Fruit fly (Drosophila melanogaster) whole organism, embryonic: Measurements from ENCODE around the gene Rab39.

Experiments
- B-H2 ChIP-seq: fragments of 200-800 bp; sonication (Bioruptor generic); optimal IDR thresholded peaks from 2 replicates; lab custom pipeline; 2018; ENCODE audit warnings: missing biosample characterization, mild to moderate bottlenecking, missing genetic modification characterization
- Bteb2 ChIP-seq: fragments of 200-800 bp; sonication (Bioruptor generic); optimal IDR thresholded peaks from 2 replicates; lab custom pipeline; 2016; ENCODE audit warnings: missing biosample characterization, missing genetic modification characterization
- CG10147 ChIP-seq: fragments of 200-800 bp; sonication (Bioruptor generic); optimal IDR thresholded peaks from 2 replicates; lab custom pipeline; 2019; ENCODE audit warnings: missing biosample characterization, mild to moderate bottlenecking, missing genetic modification characterization, moderate library complexity
- CG10274 ChIP-seq: fragments of 200-800 bp; sonication (Bioruptor generic); optimal IDR thresholded peaks from 3 replicates; lab custom pipeline; 2017; ENCODE audit warnings: missing biosample characterization, mild to moderate bottlenecking, missing genetic modification characterization
- CG10431 ChIP-seq: fragments of 200-800 bp; sonication (Bioruptor generic); optimal IDR thresholded peaks from 3 replicates; lab custom pipeline; 2018; ENCODE audit warnings: missing biosample characterization, mild to moderate bottlenecking, missing genetic modification characterization
- CG12391 ChIP-seq: fragments of 200-800 bp; sonication (Bioruptor generic); optimal IDR thresholded peaks from 3 replicates; lab custom pipeline; 2018; ENCODE audit warnings: missing biosample characterization, mild to moderate bottlenecking, missing genetic modification characterization, moderate library complexity
- CG13894 ChIP-seq: fragments of 200-800 bp; sonication (Bioruptor generic); optimal IDR thresholded peaks from 3 replicates; lab custom pipeline; 2018; ENCODE audit warnings: missing biosample characterization, mild to moderate bottlenecking, missing genetic modification characterization, moderate library complexity
- CG15514 ChIP-seq: fragments of 200-800 bp; sonication (Bioruptor generic); optimal IDR thresholded peaks from 3 replicates; lab custom pipeline; 2017; ENCODE audit warnings: missing biosample characterization, missing genetic modification characterization, mild to moderate bottlenecking, moderate library complexity, missing genetic modification reagents
- CG1602 ChIP-seq: fragments of 200-800 bp; sonication (Bioruptor generic); optimal IDR thresholded peaks from 3 replicates; lab custom pipeline; 2016; ENCODE audit warnings: missing biosample characterization, missing genetic modification characterization
- CG16779 ChIP-seq: fragments of 200-800 bp; sonication (Bioruptor generic); IDR thresholded peaks from 2 replicates; pipeline ENCODE4 v1.3.6; 2022; ENCODE audit warnings: missing biosample characterization, missing genetic modification characterization
- CG17186 ChIP-seq: fragments of 200-800 bp; sonication (Bioruptor generic); optimal IDR thresholded peaks from 3 replicates; lab custom pipeline; 2017; ENCODE audit warnings: missing biosample characterization, missing genetic modification reagents, missing genetic modification characterization
- CG17361 ChIP-seq: fragments of 200-800 bp; sonication (Bioruptor generic); IDR thresholded peaks from 3 replicates; pipeline ENCODE4 v1.3.6; 2022; ENCODE audit warnings: missing biosample characterization, missing genetic modification characterization
- CG18011 ChIP-seq: fragments of 200-800 bp; sonication (Bioruptor generic); optimal IDR thresholded peaks from 2 replicates; lab custom pipeline; 2017; ENCODE audit warnings: missing biosample characterization, missing genetic modification characterization, mild to moderate bottlenecking, moderate library complexity, missing genotype
- CG18764 ChIP-seq: fragments of 200-800 bp; sonication (Bioruptor generic); optimal IDR thresholded peaks from 3 replicates; lab custom pipeline; 2016; ENCODE audit warnings: missing biosample characterization, missing genetic modification characterization
- CG30403 ChIP-seq: fragments of 200-800 bp; sonication (Bioruptor generic); optimal IDR thresholded peaks from 3 replicates; lab custom pipeline; 2016; ENCODE audit warnings: missing biosample characterization, missing genetic modification characterization
- CG6683 ChIP-seq: fragments of 200-800 bp; sonication (Bioruptor generic); optimal IDR thresholded peaks from 2 replicates; lab custom pipeline; 2017; ENCODE audit warnings: missing biosample characterization, mild to moderate bottlenecking, missing genetic modification characterization, missing genetic modification reagents
- CG6813 ChIP-seq: fragments of 200-800 bp; sonication (Bioruptor generic); optimal IDR thresholded peaks from 2 replicates; lab custom pipeline; 2017; ENCODE audit warnings: missing biosample characterization, missing genetic modification characterization, mild to moderate bottlenecking, moderate library complexity, missing genetic modification reagents
- CG7745 ChIP-seq: fragments of 200-800 bp; sonication (Bioruptor generic); optimal IDR thresholded peaks from 2 replicates; lab custom pipeline; 2018; ENCODE audit warnings: missing biosample characterization, mild to moderate bottlenecking, missing genetic modification characterization, moderate library complexity
- CG9215 ChIP-seq: fragments of 200-800 bp; sonication (Bioruptor generic); IDR thresholded peaks from 2 replicates; pipeline ENCODE4 v1.3.6; 2022; ENCODE audit warnings: missing biosample characterization, missing genetic modification characterization
- Fer1 ChIP-seq: fragments of 200-800 bp; sonication (Bioruptor generic); optimal IDR thresholded peaks from 2 replicates; lab custom pipeline; 2017; ENCODE audit warnings: missing biosample characterization, mild to moderate bottlenecking, missing genetic modification characterization
- Hey ChIP-seq: fragments of 200-800 bp; sonication (Bioruptor generic); optimal IDR thresholded peaks from 3 replicates; lab custom pipeline; 2018; ENCODE audit warnings: missing biosample characterization, mild to moderate bottlenecking, missing genetic modification characterization
- HmgZ ChIP-seq: fragments of 200-800 bp; sonication (Bioruptor generic); optimal IDR thresholded peaks from 2 replicates; lab custom pipeline; 2018; ENCODE audit warnings: missing biosample characterization, mild to moderate bottlenecking, missing genetic modification characterization
- Hmr ChIP-seq: fragments of 200-800 bp; sonication (Bioruptor generic); optimal IDR thresholded peaks from 3 replicates; lab custom pipeline; 2017; ENCODE audit warnings: mild to moderate bottlenecking, missing biosample characterization, missing genetic modification reagents, missing genetic modification characterization
- Hr78 ChIP-seq, 2 experiments: fragments of 200-800 bp in 1 of 2; fragments of >200 bp in 1 of 2; sonication (Bioruptor generic) in 1 of 2; optimal IDR thresholded peaks; 2 replicates each; lab custom pipeline; 2017 to 2019; ENCODE audit warnings: missing biosample characterization in 2 of 2, missing genetic modification characterization in 2 of 2, mild to moderate bottlenecking in 1 of 2, moderate library complexity in 1 of 2
- Lpt ChIP-seq: fragments of >200 bp; optimal IDR thresholded peaks from 2 replicates; lab custom pipeline; 2018; ENCODE audit warnings: missing biosample characterization, missing genetic modification characterization
- Ssrp ChIP-seq: fragments of 200-800 bp; sonication (Bioruptor generic); optimal IDR thresholded peaks from 2 replicates; lab custom pipeline; 2018; ENCODE audit warnings: missing biosample characterization, mild to moderate bottlenecking, missing genetic modification characterization, moderate library complexity
- Tbp ChIP-seq: fragments of >200 bp; optimal IDR thresholded peaks from 2 replicates; lab custom pipeline; 2018; ENCODE audit warnings: missing biosample characterization, missing genetic modification characterization
- amos ChIP-seq: fragments of 200-800 bp; sonication (Bioruptor generic); IDR thresholded peaks from 2 replicates; pipeline ENCODE4 v1.3.6; 2022; ENCODE audit warnings: missing biosample characterization, missing genetic modification characterization; ENCODE audit not compliant: partially characterized antibody
- aop ChIP-seq: fragments of 200-800 bp; sonication (Bioruptor generic); IDR thresholded peaks from 2 replicates; pipeline ENCODE4 v1.3.6; 2022; ENCODE audit warnings: missing biosample characterization, missing genetic modification characterization
- bigmax ChIP-seq: fragments of 200-800 bp; sonication (Bioruptor generic); optimal IDR thresholded peaks from 2 replicates; lab custom pipeline; 2018; ENCODE audit warnings: missing biosample characterization, mild to moderate bottlenecking, missing genetic modification characterization
- cato ChIP-seq: fragments of 200-800 bp; sonication (Bioruptor generic); optimal IDR thresholded peaks from 2 replicates; lab custom pipeline; 2016; ENCODE audit warnings: missing biosample characterization, missing genetic modification characterization, borderline replicate concordance
- dpn ChIP-seq, 2 experiments: fragments of 200-800 bp; sonication (Bioruptor generic); optimal IDR thresholded peaks; 3 replicates each; lab custom pipeline; 2016; ENCODE audit warnings: missing biosample characterization in 2 of 2, missing genetic modification characterization in 2 of 2
- hkb ChIP-seq, 2 experiments: fragments of 200-800 bp in 1 of 2; fragments of >200 bp in 1 of 2; sonication (Bioruptor generic) in 1 of 2; IDR thresholded peaks in 1 of 2; optimal IDR thresholded peaks in 1 of 2; 2 replicates each; pipeline versions ENCODE4 v1.3.6 to Lab custom; 2017 to 2022; ENCODE audit warnings: missing biosample characterization in 1 of 2, missing genetic modification characterization in 1 of 2
- hth ChIP-seq: fragments of >200 bp; optimal IDR thresholded peaks from 2 replicates; lab custom pipeline; 2017; ENCODE audit warnings: inconsistent platforms
- kay ChIP-seq: fragments of 200-800 bp; sonication (Bioruptor generic); optimal IDR thresholded peaks from 2 replicates; lab custom pipeline; 2016; ENCODE audit warnings: missing biosample characterization, missing genetic modification characterization
- knrl ChIP-seq: fragments of 200-800 bp; sonication (Bioruptor generic); IDR thresholded peaks from 3 replicates; pipeline ENCODE4 v1.3.6; 2022; ENCODE audit warnings: missing biosample characterization, missing genetic modification characterization; ENCODE audit not compliant: partially characterized antibody
- lab ChIP-seq: fragments of 200-800 bp; sonication (Bioruptor generic); optimal IDR thresholded peaks from 3 replicates; lab custom pipeline; 2017; ENCODE audit warnings: missing biosample characterization, missing genetic modification characterization, mild to moderate bottlenecking, moderate library complexity, missing genetic modification reagents
- lmd ChIP-seq: fragments of 200-800 bp; sonication (Bioruptor generic); IDR thresholded peaks from 2 replicates; pipeline ENCODE4 v1.3.6; 2022; ENCODE audit warnings: missing biosample characterization, missing genetic modification characterization
- nerfin-1 ChIP-seq: fragments of 200-800 bp; sonication (Bioruptor generic); optimal IDR thresholded peaks from 3 replicates; lab custom pipeline; 2019; ENCODE audit warnings: missing biosample characterization, mild to moderate bottlenecking, missing genetic modification characterization, moderate library complexity
- nmo ChIP-seq: fragments of 200-800 bp; sonication (Bioruptor generic); optimal IDR thresholded peaks from 2 replicates; lab custom pipeline; 2018; ENCODE audit warnings: missing biosample characterization, mild to moderate bottlenecking, missing genetic modification characterization, moderate library complexity
- otp ChIP-seq: fragments of 200-800 bp; sonication (Bioruptor generic); IDR thresholded peaks from 3 replicates; pipeline ENCODE4, ENCODE4 v1.3.6; 2022; ENCODE audit warnings: missing biosample characterization, missing genetic modification characterization
- peb ChIP-seq: fragments of 200-800 bp; sonication (Bioruptor generic); IDR thresholded peaks from 2 replicates; pipeline ENCODE4 v1.3.6; 2022; ENCODE audit warnings: missing biosample characterization, missing genetic modification characterization
- sd ChIP-seq: fragments of 200-800 bp; sonication (Bioruptor generic); optimal IDR thresholded peaks from 3 replicates; lab custom pipeline; 2018; ENCODE audit warnings: missing biosample characterization, mild to moderate bottlenecking, missing genetic modification characterization, moderate library complexity
- sens ChIP-seq: fragments of 200-800 bp; sonication (Bioruptor generic); peaks from one replicate; lab custom pipeline; 2016; ENCODE audit warnings: missing biosample characterization, missing genetic modification characterization
- sens-2 ChIP-seq: fragments of 200-800 bp; sonication (Bioruptor generic); IDR thresholded peaks from 2 replicates; pipeline ENCODE4 v1.3.6; 2022; ENCODE audit warnings: missing biosample characterization, missing genetic modification characterization
- sob ChIP-seq: fragments of 200-800 bp; sonication (Bioruptor generic); IDR thresholded peaks from 2 replicates; pipeline ENCODE4 v1.3.6; 2022; ENCODE audit warnings: missing biosample characterization, missing genetic modification characterization
- sqz ChIP-seq: fragments of 200-800 bp; sonication (Bioruptor generic); optimal IDR thresholded peaks from 3 replicates; lab custom pipeline; 2018; ENCODE audit warnings: missing biosample characterization, mild to moderate bottlenecking, missing genetic modification characterization
- tap ChIP-seq: fragments of 200-800 bp; optimal IDR thresholded peaks from 3 replicates; lab custom pipeline; 2019; ENCODE audit warnings: missing biosample characterization, mild to moderate bottlenecking, missing genetic modification characterization, moderate library complexity
- unc-4 ChIP-seq: fragments of 200-800 bp; sonication (Bioruptor generic); IDR thresholded peaks from 2 replicates; pipeline ENCODE4 v1.3.6; 2022; ENCODE audit warnings: missing biosample characterization, missing genetic modification characterization; ENCODE audit not compliant: partially characterized antibody
- zf30C ChIP-seq: fragments of 200-800 bp; sonication (Bioruptor generic); optimal IDR thresholded peaks from 3 replicates; lab custom pipeline; 2018; ENCODE audit warnings: missing biosample characterization, mild to moderate bottlenecking, missing genetic modification characterization

Rab39 gene

dm6 chrX:7692740-7693064, 42.0 kb upstream of the Rab39 start (continued):
- TF ChIP-seq CG15514 (peak; percentile 30), dpn (GFP tag; optimal IDR thresholded peaks at IDR 0.05; lab: Kevin White, UChicago) (peak; percentile 54 to 69), nmo (GFP tag; lab: Kevin White, UChicago) (peak; percentile 61), Hey (tag; lab: Kevin White, UChicago) (no peak), CG10274 (GFP tag; lab: Kevin White, UChicago) (peak; percentile 11), HmgZ (tag; lab: Kevin White, UChicago) (peak; percentile 60), amos (GFP tag; lab: Robert Waterston, UW) (no peak), CG17186 (GFP tag; lab: Kevin White, UChicago) (peak; percentile 1), CG18011 (no peak), sd (no peak), knrl (GFP tag; lab: Robert Waterston, UW) (no peak), bigmax (no peak), Hr78 (GFP tag; optimal IDR thresholded peaks at IDR 0.05; lab: Kevin White, UChicago) (peak in 1 of 2 experiments; percentile 36), peb (peak; percentile 49; the same call in 1 of the 2 replicates), CG10147 (GFP tag; lab: Kevin White, UChicago) (peak; percentile 73), sens-2 (peak; percentile 53; the same call in 1 of the 2 replicates), CG13894 (peak; percentile 68), sob (GFP tag; lab: Robert Waterston, UW) (peak; percentile 71), aop (GFP tag; lab: Robert Waterston, UW) (no peak), sens (peak; percentile 85), hkb (optimal IDR thresholded peaks at IDR 0.05; lab: Kevin White, UChicago) (no peak), hkb (GFP tag; IDR thresholded peaks at IDR 0.05; lab: Robert Waterston, UW) (peak; percentile 86), lab (GFP tag; lab: Kevin White, UChicago) (peak; percentile 86), CG18764 (GFP tag; lab: Kevin White, UChicago) (peak; percentile 28), CG17361 (GFP tag; lab: Robert Waterston, UW) (no peak), hth (no peak), sqz (no peak), CG7745 (tag; lab: Kevin White, UChicago) (no peak), Ssrp (tag; lab: Kevin White, UChicago) (peak; percentile 24), Tbp (no peak), kay (GFP tag; lab: Kevin White, UChicago) (peak; percentile 29), unc-4 (GFP tag; lab: Robert Waterston, UW) (0 out of 2 replicates have a peak, but pooled peaks have one; percentile 10), nerfin-1 (tag; lab: Kevin White, UChicago) (no peak), CG12391 (tag; lab: Kevin White, UChicago) (peak; percentile 71), CG10431 (no peak), Fer1 (peak; percentile 78), tap (tag; lab: Kevin White, UChicago) (peak; percentile 48), CG16779 (GFP tag; lab: Robert Waterston, UW) (peak; percentile 74), Lpt (GFP tag; lab: Kevin White, UChicago) (no peak), CG1602 (peak; percentile 33), lmd (GFP tag; lab: Robert Waterston, UW) (peak; percentile 67), CG6813 (GFP tag; lab: Kevin White, UChicago) (no peak), otp (GFP tag; lab: Robert Waterston, UW) (peak; percentile 63), CG9215 (peak; percentile 65), CG6683 (peak; percentile 20), B-H2 (GFP tag; lab: Kevin White, UChicago) (peak; percentile 42), Bteb2 (GFP tag; lab: Kevin White, UChicago) (peak; percentile 63), cato (no peak), zf30C (GFP tag; lab: Kevin White, UChicago) (no peak), Hmr (peak; percentile 80), CG30403 (peak; percentile 55)
